Worm (Caenorhabditis elegans) whole organism, L2 larva: ENCODE data around the gene F58E6.13.

Experiments
- R02D3.7 ChIP-seq: fragments of 150-350 bp; optimal IDR thresholded peaks from 2 replicates; lab custom pipeline; 2014; ENCODE audit warnings: missing biosample characterization, missing genetic modification characterization
- aly-2 ChIP-seq: fragments of 150-350 bp; optimal IDR thresholded peaks from 2 replicates; lab custom pipeline; 2014; ENCODE audit warnings: missing biosample characterization, missing genetic modification characterization
- lsy-2 ChIP-seq, 2 experiments: fragments of 150-350 bp in 1 of 2; sonication (generic microtip) in 1 of 2; optimal IDR thresholded peaks; 2 replicates each; lab custom pipeline; 2014 to 2017; ENCODE audit warnings: missing biosample characterization in 2 of 2, missing genetic modification characterization in 2 of 2
- mdl-1 ChIP-seq, 2 experiments: fragments of 150-350 bp in 1 of 2; sonication (generic microtip) in 1 of 2; optimal IDR thresholded peaks; 2 replicates each; lab custom pipeline; 2017; ENCODE audit warnings: missing biosample characterization in 2 of 2, missing genetic modification characterization in 2 of 2
- nhr-237 ChIP-seq: fragments of 150-350 bp; optimal IDR thresholded peaks from 2 replicates; lab custom pipeline; 2014; ENCODE audit warnings: missing biosample characterization, missing genetic modification characterization
- snpc-4 ChIP-seq: fragments of 150-350 bp; optimal IDR thresholded peaks from 2 replicates; lab custom pipeline; 2014; ENCODE audit warnings: missing biosample characterization, missing genetic modification characterization
- unc-39 ChIP-seq: fragments of 150-350 bp; optimal IDR thresholded peaks from 2 replicates; lab custom pipeline; 2014; ENCODE audit warnings: missing biosample characterization, missing genetic modification characterization
- ztf-1 ChIP-seq: fragments of 200-800 bp; sonication (Bioruptor generic); conservative IDR thresholded peaks from 2 replicates; pipeline ENCODE4 v1.3.6; 2022; ENCODE audit warnings: missing genetic modification characterization, missing compliant biosample characterization
- ztf-11 ChIP-seq: sonication (generic microtip); optimal IDR thresholded peaks from 2 replicates; lab custom pipeline; 2017; ENCODE audit warnings: missing biosample characterization, missing genetic modification characterization

- TF ChIP-seq ztf-11 (no peak), ztf-1 (GFP tag; lab: Robert Waterston, UW) (no peak), nhr-237 (tag; lab: Kevin White, UChicago) (no peak), mdl-1 (tag; optimal IDR thresholded peaks at IDR 0.05; lab: Kevin White, UChicago) (no peak), aly-2 (tag; lab: Kevin White, UChicago) (no peak), snpc-4 (tag; lab: Kevin White, UChicago) (no peak), R02D3.7 (no peak), unc-39 (tag; lab: Kevin White, UChicago) (no peak), lsy-2 (tag; optimal IDR thresholded peaks at IDR 0.05; lab: Kevin White, UChicago) (no peak)
Observed at ce11 chrV:9738077-9738705, 6.8 kb upstream of the F58E6.13 start.
